Worm (Caenorhabditis elegans) whole organism, early embryonic: ENCODE results near the gene gpa-6.

ENCODE experiments used
- B0310.2 ChIP-seq: sonication (generic microtip); optimal IDR thresholded peaks from 2 replicates; lab custom pipeline; 2016; ENCODE audit warnings: mild to moderate bottlenecking, missing genetic modification characterization, missing compliant biosample characterization
- F13C5.2 ChIP-seq: sonication (generic microtip); optimal IDR thresholded peaks from 2 replicates; lab custom pipeline; 2017; ENCODE audit warnings: mild to moderate bottlenecking, missing genetic modification characterization, inconsistent platforms, missing compliant biosample characterization
- aly-1 ChIP-seq: sonication (generic microtip); optimal IDR thresholded peaks from 2 replicates; lab custom pipeline; 2016; ENCODE audit warnings: missing genetic modification characterization, missing compliant biosample characterization
- ama-1 ChIP-seq: fragments of 150-350 bp; optimal IDR thresholded peaks from 2 replicates; lab custom pipeline; 2014
- ceh-13 ChIP-seq: fragments of 200-800 bp; sonication (Bioruptor generic); optimal IDR thresholded peaks from 2 replicates; lab custom pipeline; 2018; ENCODE audit warnings: mild to moderate bottlenecking, missing genetic modification characterization, missing compliant biosample characterization
- ceh-36 ChIP-seq: sonication (generic microtip); optimal IDR thresholded peaks from 2 replicates; lab custom pipeline; 2016; ENCODE audit warnings: missing genetic modification characterization, inconsistent platforms, missing compliant biosample characterization
- ets-7 ChIP-seq: sonication (generic microtip); optimal IDR thresholded peaks from 2 replicates; lab custom pipeline; 2016; ENCODE audit warnings: missing genotype, missing genetic modification characterization, missing compliant biosample characterization
- flt-1 ChIP-seq: fragments of 200-800 bp; sonication (Bioruptor generic); IDR thresholded peaks from 2 replicates; pipeline ENCODE4 v1.3.6; 2022; ENCODE audit warnings: missing genetic modification characterization, missing compliant biosample characterization
- hmbx-1 ChIP-seq: sonication (generic microtip); optimal IDR thresholded peaks from 2 replicates; lab custom pipeline; 2016; ENCODE audit warnings: mild to moderate bottlenecking, missing genetic modification characterization, missing compliant biosample characterization
- hmg-4 ChIP-seq: fragments of 200-800 bp; sonication (Bioruptor generic); optimal IDR thresholded peaks from 2 replicates; lab custom pipeline; 2018; ENCODE audit warnings: mild to moderate bottlenecking, missing genetic modification characterization, missing compliant biosample characterization
- hnd-1 ChIP-seq: sonication (generic microtip); optimal IDR thresholded peaks from 2 replicates; lab custom pipeline; 2016; ENCODE audit warnings: missing genetic modification characterization, missing compliant biosample characterization
- pes-1 ChIP-seq: fragments of 200-800 bp; sonication (Bioruptor generic); IDR thresholded peaks from 2 replicates; pipeline ENCODE4 v1.3.6; 2022; ENCODE audit warnings: missing genetic modification reagents, missing genetic modification characterization, missing compliant biosample characterization
- scrt-1 ChIP-seq: fragments of 200-800 bp; sonication (Bioruptor generic); IDR thresholded peaks from 2 replicates; pipeline ENCODE4 v1.3.6; 2022; ENCODE audit warnings: missing genetic modification characterization, missing compliant biosample characterization
- sea-1 ChIP-seq: fragments of 200-800 bp; sonication (Bioruptor generic); conservative IDR thresholded peaks from 2 replicates; pipeline ENCODE4 v1.3.6; 2022; ENCODE audit warnings: missing genetic modification characterization, missing compliant biosample characterization
- tbx-11 ChIP-seq: fragments of 200-800 bp; sonication (Bioruptor generic); IDR thresholded peaks from 2 replicates; pipeline ENCODE4 v1.3.6; 2022; ENCODE audit warnings: missing genetic modification characterization, missing compliant biosample characterization
- tbx-37 ChIP-seq: fragments of 200-800 bp; sonication (Bioruptor generic); conservative IDR thresholded peaks from 2 replicates; pipeline ENCODE4 v1.3.6; 2022; ENCODE audit warnings: missing genetic modification reagents, missing genetic modification characterization, missing compliant biosample characterization
- tra-4 ChIP-seq: sonication (generic microtip); optimal IDR thresholded peaks from 2 replicates; lab custom pipeline; 2017; ENCODE audit warnings: missing genetic modification characterization, missing compliant biosample characterization

Gene gpa-6

DNA sequence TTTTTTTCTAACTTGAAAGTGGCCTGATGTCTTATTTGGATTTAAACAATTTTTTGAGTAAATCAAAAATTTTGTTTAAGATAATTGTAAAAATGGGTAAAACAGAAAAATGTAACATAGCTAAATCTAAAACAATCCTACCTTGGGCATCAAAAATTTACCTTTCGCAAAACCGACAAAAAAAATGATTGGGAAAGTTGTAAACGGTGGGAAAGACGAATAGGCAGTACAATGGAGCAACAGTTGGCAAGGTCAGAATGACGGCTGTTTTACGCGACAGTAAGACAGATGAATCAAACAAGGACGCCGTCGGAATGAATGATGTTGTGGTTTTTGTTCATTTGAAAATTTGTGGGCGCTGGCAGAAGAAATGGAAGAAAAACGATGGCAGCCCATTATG, 16.6 kb upstream of the gpa-6 start:
- TF ChIP-seq ceh-13 (GFP tag; lab: Kevin White, UChicago) (no peak), pes-1 (GFP tag; lab: Robert Waterston, UW) (no peak), hmg-4 (no peak), aly-1 (tag; lab: Kevin White, UChicago) (no peak), hmbx-1 (tag; lab: Kevin White, UChicago) (no peak), tbx-37 (GFP tag; lab: Robert Waterston, UW) (no peak), tbx-11 (no peak), ama-1 (lab: Kevin White, UChicago) (no peak), F13C5.2 (tag; lab: Kevin White, UChicago) (no peak)

DNA sequence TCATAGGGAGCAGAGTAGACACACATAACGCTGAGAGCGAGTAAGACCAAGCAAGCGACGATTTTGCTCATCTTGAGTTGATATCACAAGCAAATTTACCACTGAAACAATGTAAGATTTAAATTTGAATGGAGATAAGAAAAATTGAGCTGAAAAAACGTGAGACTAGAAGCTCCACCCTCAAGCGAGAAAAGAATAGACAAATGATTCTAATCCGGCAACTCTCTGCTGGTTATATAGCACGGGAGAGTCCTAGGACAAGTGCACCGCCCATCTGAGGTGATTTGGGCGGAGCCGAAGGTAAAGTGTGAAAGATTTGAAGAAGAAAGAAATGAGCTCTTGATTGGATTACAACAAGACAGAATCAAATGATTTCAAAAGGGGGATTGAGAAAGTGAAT, 12.7 kb upstream of the gpa-6 start, which contains the start of gene nlp-3:
nlp-3 (minus strand) TSS at position 101 of the 400 bp plus-strand sequence.
- TF ChIP-seq ceh-13 (GFP tag; lab: Kevin White, UChicago) (no peak), pes-1 (GFP tag; lab: Robert Waterston, UW) (no peak), flt-1 (GFP tag; lab: Robert Waterston, UW) (no peak), F13C5.2 (tag; lab: Kevin White, UChicago) (no peak), sea-1 (GFP tag; lab: Robert Waterston, UW) (no peak), ama-1 (lab: Kevin White, UChicago) (no peak), hmbx-1 (tag; lab: Kevin White, UChicago) (no peak), ets-7 (tag; lab: Kevin White, UChicago) (no peak), ceh-36 (tag; lab: Kevin White, UChicago) (no peak), scrt-1 (no peak)

DNA sequence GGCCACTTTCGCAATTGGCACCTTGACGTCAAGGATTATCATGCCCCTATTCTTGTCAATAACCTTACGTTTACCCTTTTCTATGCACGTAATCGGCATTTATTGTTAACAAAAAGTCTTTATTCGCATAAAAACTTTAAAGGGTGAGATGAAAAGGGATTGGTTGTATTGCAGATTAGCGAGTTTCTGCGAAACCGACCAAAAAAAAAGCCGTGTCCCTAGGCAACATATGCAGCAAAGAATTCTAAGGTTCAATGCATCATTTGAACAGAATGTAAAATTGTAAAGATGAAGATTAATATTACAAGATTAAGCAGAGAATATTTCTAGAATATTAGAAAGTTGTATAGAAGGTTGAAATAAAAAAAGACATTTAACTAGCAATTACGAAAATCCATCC, 9.0 kb upstream of the gpa-6 start:
- TF ChIP-seq tra-4 (tag; lab: Kevin White, UChicago) = no peak
- no peak for TF ChIP-seq pes-1 (GFP tag; lab: Robert Waterston, UW)
- no peak for TF ChIP-seq ama-1 (lab: Kevin White, UChicago)
- no peak for TF ChIP-seq scrt-1
- TF ChIP-seq ceh-36 (tag; lab: Kevin White, UChicago) = no peak
- TF ChIP-seq ets-7 (tag; lab: Kevin White, UChicago) = no peak
- TF ChIP-seq aly-1 (tag; lab: Kevin White, UChicago) = no peak
- TF ChIP-seq tbx-11 = no peak
- TF ChIP-seq tbx-37 (GFP tag; lab: Robert Waterston, UW) = no peak
- TF ChIP-seq sea-1 (GFP tag; lab: Robert Waterston, UW) = no peak
- no peak for TF ChIP-seq hmbx-1 (tag; lab: Kevin White, UChicago)
- TF ChIP-seq ceh-13 (GFP tag; lab: Kevin White, UChicago) = no peak
- no peak for TF ChIP-seq F13C5.2 (tag; lab: Kevin White, UChicago)
- TF ChIP-seq flt-1 (GFP tag; lab: Robert Waterston, UW) = no peak
- TF ChIP-seq hmg-4 = no peak
- no peak for TF ChIP-seq B0310.2

DNA sequence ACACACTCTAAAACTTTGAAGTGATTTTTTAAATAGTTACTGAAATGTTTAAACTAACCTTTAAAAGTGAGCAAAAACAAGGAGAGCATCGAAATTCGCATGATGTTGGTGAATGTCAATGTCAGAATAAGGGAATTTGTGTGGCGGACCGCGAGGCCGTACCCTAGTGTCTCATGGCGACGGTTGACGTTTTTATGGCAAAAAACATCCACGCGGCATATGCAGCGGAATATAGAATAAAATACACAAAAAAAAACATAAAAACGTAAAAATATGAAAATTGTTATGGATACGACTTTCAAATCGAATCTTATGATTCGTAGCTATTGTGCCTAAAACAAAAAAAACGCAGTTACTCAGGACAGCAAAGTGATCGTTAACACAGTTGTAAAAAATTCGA, 1.2 kb upstream of the gpa-6 start, which contains the start of gene cwp-5:
cwp-5 (minus strand) TSS at position 101 of the 400 bp plus-strand sequence.
- TF ChIP-seq flt-1 (GFP tag; lab: Robert Waterston, UW) (no peak), ceh-13 (GFP tag; lab: Kevin White, UChicago) (no peak), ets-7 (tag; lab: Kevin White, UChicago) (no peak), sea-1 (GFP tag; lab: Robert Waterston, UW) (no peak), tbx-11 (no peak), hmbx-1 (tag; lab: Kevin White, UChicago) (no peak), tbx-37 (GFP tag; lab: Robert Waterston, UW) (no peak), hnd-1 (tag; lab: Kevin White, UChicago) (no peak)

DNA sequence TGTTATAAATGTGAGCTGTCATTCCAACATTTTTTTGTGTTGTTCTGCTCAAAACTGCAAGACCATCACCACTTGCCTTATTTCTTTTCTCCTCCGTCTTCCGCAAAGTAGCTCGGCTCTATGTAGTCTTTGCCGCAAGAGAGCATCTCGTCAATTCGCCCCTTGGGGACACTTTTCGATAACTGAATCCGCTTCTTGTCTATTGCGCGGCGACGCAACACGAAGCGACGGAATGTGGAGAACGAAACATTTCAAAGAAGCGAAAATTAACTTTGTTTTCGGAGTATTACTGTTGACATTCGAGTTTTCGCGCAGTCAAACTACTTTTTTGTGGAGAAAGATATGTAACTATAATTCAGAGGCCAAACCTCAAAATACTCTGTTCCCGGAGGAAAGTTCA, 7.1 kb downstream of the gpa-6 start:
- TF ChIP-seq tbx-11 = no peak
- TF ChIP-seq F13C5.2 (tag; lab: Kevin White, UChicago) = no peak
- no peak for TF ChIP-seq hnd-1 (tag; lab: Kevin White, UChicago)
- TF ChIP-seq scrt-1 = no peak
- no peak for TF ChIP-seq pes-1 (GFP tag; lab: Robert Waterston, UW)
- TF ChIP-seq ceh-13 (GFP tag; lab: Kevin White, UChicago) = no peak
- TF ChIP-seq flt-1 (GFP tag; lab: Robert Waterston, UW) = no peak
- no peak for TF ChIP-seq tbx-37 (GFP tag; lab: Robert Waterston, UW)
- TF ChIP-seq tra-4 (tag; lab: Kevin White, UChicago) = no peak
- TF ChIP-seq ceh-36 (tag; lab: Kevin White, UChicago) = no peak
- no peak for TF ChIP-seq ets-7 (tag; lab: Kevin White, UChicago)
- TF ChIP-seq B0310.2 = no peak
- no peak for TF ChIP-seq hmg-4

DNA sequence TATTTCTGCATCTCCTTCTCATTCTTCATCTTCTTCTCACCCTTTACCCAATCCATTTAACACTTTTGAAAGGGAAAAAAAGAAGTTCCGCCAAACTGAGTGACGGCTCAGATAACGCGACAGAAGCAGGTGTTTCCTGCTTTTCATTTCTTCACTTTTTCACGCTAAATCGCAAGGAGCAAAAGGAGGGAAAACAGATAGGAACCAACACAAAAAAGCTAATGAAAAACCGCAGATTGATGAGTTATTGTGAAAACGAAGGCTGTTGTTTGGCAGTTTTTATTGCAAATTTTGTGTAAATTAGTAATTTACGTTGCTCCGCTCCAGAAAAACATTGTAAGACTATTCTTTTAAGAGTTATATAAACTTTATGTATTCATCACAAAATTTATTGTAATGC, 9.3 kb downstream of the gpa-6 start:
- TF ChIP-seq pes-1 (GFP tag; lab: Robert Waterston, UW) (no peak), ama-1 (lab: Kevin White, UChicago) (no peak)

DNA sequence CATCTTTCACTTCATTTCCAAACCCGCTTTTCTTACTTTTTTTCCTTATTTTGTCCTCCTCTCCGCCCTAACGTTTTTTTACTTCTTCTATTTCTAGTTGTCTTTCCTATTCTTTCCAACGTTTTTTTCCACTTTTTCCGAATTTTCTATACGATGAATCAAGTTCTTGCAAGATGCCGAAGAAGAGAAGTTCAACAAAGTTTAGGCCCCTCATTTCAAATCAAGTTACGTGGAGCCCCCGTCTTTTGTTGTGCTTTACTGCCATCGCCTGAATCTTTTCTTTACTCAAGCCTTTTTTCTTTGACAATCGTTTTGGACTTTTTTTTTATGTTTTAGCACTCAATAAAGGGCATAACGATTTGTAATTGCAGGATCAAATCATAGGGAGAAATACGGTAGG, 10.4 kb downstream of the gpa-6 start, which contains the start of gene unc-9:
unc-9 (plus strand) TSS at position 370 of the 400 bp plus-strand sequence.
- no peak for TF ChIP-seq ceh-36 (tag; lab: Kevin White, UChicago)
- TF ChIP-seq hnd-1 (tag; lab: Kevin White, UChicago) = no peak
- TF ChIP-seq tra-4 (tag; lab: Kevin White, UChicago) = no peak
- no peak for TF ChIP-seq aly-1 (tag; lab: Kevin White, UChicago)
- no peak for TF ChIP-seq hmg-4

DNA sequence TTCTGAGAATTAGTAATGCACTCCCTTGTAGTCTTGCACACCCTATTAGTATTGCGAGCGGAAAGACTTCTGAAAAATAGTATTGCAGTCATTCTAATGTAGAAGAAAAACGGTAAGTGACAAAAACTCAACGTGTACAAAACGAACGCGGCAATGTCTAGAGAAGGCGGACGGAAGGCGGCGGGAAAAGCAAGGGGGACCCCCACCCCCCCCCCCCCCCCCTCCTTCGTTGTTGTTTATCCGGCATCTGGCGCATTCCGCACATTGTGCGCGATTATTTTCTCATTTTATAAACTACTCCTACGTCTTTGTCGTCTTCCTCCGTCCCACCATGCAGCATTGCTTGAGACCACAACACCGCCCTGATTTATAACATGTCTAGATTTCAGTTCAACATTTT, 11.3 kb downstream of the gpa-6 start:
- TF ChIP-seq tbx-37 (GFP tag; lab: Robert Waterston, UW) = no peak
